Fruit fly (Drosophila melanogaster) whole organism, embryonic: Measurements from ENCODE around the gene ssp7.

Source experiments
- C15 ChIP-seq: fragments of 200-800 bp; sonication (Bioruptor generic); IDR thresholded peaks from 3 replicates; pipeline ENCODE4 v1.3.6; 2022; ENCODE audit warnings: missing biosample characterization, missing genetic modification characterization
- CG10462 ChIP-seq: fragments of 200-800 bp; sonication (Bioruptor generic); optimal IDR thresholded peaks from 2 replicates; lab custom pipeline; 2016; ENCODE audit warnings: missing biosample characterization, missing genetic modification characterization
- CTCF ChIP-seq: fragments of 200-800 bp; sonication (Bioruptor generic); optimal IDR thresholded peaks from 2 replicates; lab custom pipeline; 2017; ENCODE audit warnings: missing biosample characterization, mild to moderate bottlenecking, missing genetic modification characterization, moderate library complexity
- Doc2 ChIP-seq: fragments of 200-800 bp; sonication (Bioruptor generic); IDR thresholded peaks from 2 replicates; pipeline ENCODE4 v1.3.6; 2022; ENCODE audit warnings: missing biosample characterization, missing genetic modification characterization
- bigmax ChIP-seq: fragments of 200-800 bp; sonication (Bioruptor generic); optimal IDR thresholded peaks from 2 replicates; lab custom pipeline; 2018; ENCODE audit warnings: missing biosample characterization, mild to moderate bottlenecking, missing genetic modification characterization
- nau ChIP-seq: fragments of 200-800 bp; sonication (Bioruptor generic); optimal IDR thresholded peaks from 3 replicates; lab custom pipeline; 2017; ENCODE audit warnings: missing biosample characterization, mild to moderate bottlenecking, missing genetic modification characterization, missing genetic modification reagents
- slou ChIP-seq: fragments of 200-800 bp; sonication (Bioruptor generic); optimal IDR thresholded peaks from 3 replicates; lab custom pipeline; 2016; ENCODE audit warnings: missing biosample characterization, missing genetic modification characterization
- sna ChIP-seq: fragments of 200-800 bp; sonication (Bioruptor generic); IDR thresholded peaks from 2 replicates; pipeline ENCODE4 v1.3.6; 2022; ENCODE audit warnings: missing biosample characterization, missing genetic modification characterization; ENCODE audit not compliant: partially characterized antibody
- trem ChIP-seq: fragments of 200-800 bp; optimal IDR thresholded peaks from 3 replicates; lab custom pipeline; 2019; ENCODE audit warnings: missing biosample characterization, mild to moderate bottlenecking, missing genetic modification characterization, moderate library complexity

- TF ChIP-seq bigmax (GFP tag; lab: Kevin White, UChicago): no peak
- no peak for TF ChIP-seq CTCF (GFP tag; lab: Kevin White, UChicago)
- no peak for TF ChIP-seq sna (GFP tag; lab: Robert Waterston, UW)
- peak; percentile 27 for TF ChIP-seq nau (GFP tag; lab: Kevin White, UChicago)
- TF ChIP-seq Doc2 (GFP tag; lab: Robert Waterston, UW): no peak
- no peak for TF ChIP-seq slou (GFP tag; lab: Kevin White, UChicago)
- no peak for TF ChIP-seq C15
- no peak for TF ChIP-seq trem (tag; lab: Kevin White, UChicago)
- no peak for TF ChIP-seq CG10462 (GFP tag; lab: Kevin White, UChicago)
Observed at dm6 chrX:11154511-11155197, 14.6 kb upstream of the ssp7 start.
